Fruit fly (Drosophila melanogaster): ENCODE measurements around the gene Arp5.
A peak's percentile ranks its signal among the peaks of the same experiment; 100 is the strongest.

Arp5 gene

DNA sequence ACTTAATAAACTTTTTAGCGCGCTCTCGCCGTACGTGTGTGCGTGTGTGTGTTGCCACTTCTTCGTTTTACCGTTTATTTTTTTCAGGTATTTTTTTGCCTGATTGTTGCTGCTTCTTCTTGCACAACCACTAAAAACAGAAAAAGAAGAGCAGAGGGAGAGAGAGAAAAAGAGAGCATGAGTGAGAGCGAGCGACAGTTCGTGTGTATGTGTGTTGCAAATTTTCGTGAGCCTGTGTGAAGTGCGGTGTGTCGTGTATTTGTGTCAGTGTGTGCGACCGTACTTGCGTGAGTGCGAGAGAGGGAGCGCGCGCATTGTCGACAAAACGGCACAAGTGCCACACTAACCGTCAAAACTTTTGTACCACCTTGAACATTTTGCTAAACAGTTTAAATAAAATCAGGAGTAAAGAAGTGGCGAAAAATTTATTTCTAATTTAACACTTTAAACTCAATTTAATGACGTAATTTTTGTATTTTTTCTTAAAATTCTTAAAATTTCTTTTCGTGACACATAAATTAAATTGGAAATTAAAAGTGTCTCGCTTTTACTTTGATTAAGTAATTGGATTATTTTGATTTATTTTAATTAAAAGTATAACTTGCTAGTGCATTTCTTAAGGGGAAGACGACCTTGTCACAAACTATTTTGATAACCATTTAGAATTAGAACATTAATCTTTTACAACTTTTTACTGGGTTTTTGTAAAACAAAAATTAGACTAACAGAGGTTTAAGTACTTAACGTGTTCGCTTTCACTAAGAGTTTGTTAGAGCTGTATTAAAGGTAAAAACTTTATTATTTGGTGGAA lies 11.9 kb downstream of the Arp5 start (continued):
- TF ChIP-seq Fer3 (tag; optimal IDR thresholded peaks at IDR 0.05) (peak; percentile 35), gem (tag; optimal IDR thresholded peaks at IDR 0.05) (peak; percentile 79), CG8281 (tag; optimal IDR thresholded peaks at IDR 0.05) (peak; percentile 5), kay (GFP tag; optimal IDR thresholded peaks at IDR 0.05) (peak; percentile 32), tap (tag; optimal IDR thresholded peaks at IDR 0.05) (no peak), CG16779 (GFP tag; IDR thresholded peaks at IDR 0.05) (no peak), repo (GFP tag; optimal IDR thresholded peaks at IDR 0.05) (no peak), CG13296 (GFP tag; optimal IDR thresholded peaks at IDR 0.05) (peak; percentile 39), PHDP (tag; optimal IDR thresholded peaks at IDR 0.05) (peak; percentile 58), CG12391 (tag; optimal IDR thresholded peaks at IDR 0.05) (peak; percentile 75), Trl (optimal IDR thresholded peaks at IDR 0.05) (peak; percentile 97 to 99), Trl (GFP tag; optimal IDR thresholded peaks at IDR 0.05) (peak; percentile 42), nau (GFP tag; optimal IDR thresholded peaks at IDR 0.05) (no peak), onecut (GFP tag; IDR thresholded peaks at IDR 0.05) (peak; percentile 42), CrebB (tag; optimal IDR thresholded peaks at IDR 0.05) (peak; percentile 59), Max (GFP tag; optimal IDR thresholded peaks at IDR 0.05) (peak; percentile 8), Med (GFP tag) (peak; percentile 87), nmo (GFP tag; optimal IDR thresholded peaks at IDR 0.05) (peak; percentile 76), CG7745 (tag; optimal IDR thresholded peaks at IDR 0.05) (peak; percentile 26), CG4854 (GFP tag; optimal IDR thresholded peaks at IDR 0.05) (no peak), CG1602 (GFP tag; optimal IDR thresholded peaks at IDR 0.05) (peak; percentile 33), fd3F (GFP tag; optimal IDR thresholded peaks at IDR 0.05) (peak; percentile 22), CG1832 (GFP tag; optimal IDR thresholded peaks at IDR 0.05) (peak; percentile 65), CG8478 (optimal IDR thresholded peaks at IDR 0.05) (peak; percentile 29), CoRest (tag; optimal IDR thresholded peaks at IDR 0.05) (peak; percentile 86), cg (GFP tag; optimal IDR thresholded peaks at IDR 0.05) (peak; percentile 99), nerfin-2 (GFP tag; IDR thresholded peaks at IDR 0.05; ENCODE audit: partially characterized antibody) (no peak), z (GFP tag; IDR thresholded peaks at IDR 0.05) (no peak), CG11504 (tag; optimal IDR thresholded peaks at IDR 0.05) (peak; percentile 77), CG9817 (tag; optimal IDR thresholded peaks at IDR 0.05) (peak; percentile 50), CG12769 (tag; optimal IDR thresholded peaks at IDR 0.05) (peak; percentile 62), exex (tag; optimal IDR thresholded peaks at IDR 0.05) (peak; percentile 19), CG15479 (GFP tag; optimal IDR thresholded peaks at IDR 0.05) (peak; percentile 97), az2 (GFP tag; optimal IDR thresholded peaks at IDR 0.05) (peak; percentile 57), CG10209 (GFP tag; optimal IDR thresholded peaks at IDR 0.05) (peak; percentile 53), Asciz (GFP tag; optimal IDR thresholded peaks at IDR 0.05) (peak; percentile 57), cas (GFP tag; IDR thresholded peaks at IDR 0.05) (no peak), NfI (GFP tag; optimal IDR thresholded peaks at IDR 0.05) (peak; percentile 53), CG3838 (GFP tag; optimal IDR thresholded peaks at IDR 0.05) (no peak), CG14710 (tag; optimal IDR thresholded peaks at IDR 0.05) (peak; percentile 50), CG10462 (GFP tag; optimal IDR thresholded peaks at IDR 0.05) (peak; percentile 4), Chrac-16 (GFP tag; optimal IDR thresholded peaks at IDR 0.05) (peak; percentile 30), CG9876 (GFP tag; optimal IDR thresholded peaks at IDR 0.05) (no peak), Sox100B (GFP tag; optimal IDR thresholded peaks at IDR 0.05) (peak; percentile 73), phol (tag; optimal IDR thresholded peaks at IDR 0.05) (peak; percentile 60), CG8924 (tag; optimal IDR thresholded peaks at IDR 0.05) (peak; percentile 62), CG18262 (tag; optimal IDR thresholded peaks at IDR 0.05) (peak; percentile 79), CG6654 (GFP tag; optimal IDR thresholded peaks at IDR 0.05) (peak; percentile 36), CG9797 (GFP tag; optimal IDR thresholded peaks at IDR 0.05) (no peak)
